Fruit fly (Drosophila melanogaster) whole organism, embryonic: ENCODE measurements around the gene DZIP1.
A peak's percentile ranks its signal among the peaks of the same experiment; 100 is the strongest.

ENCODE experiments used
- Asciz ChIP-seq: fragments of 200-800 bp; sonication (Bioruptor generic); optimal IDR thresholded peaks from 2 replicates; lab custom pipeline; 2017; ENCODE audit warnings: missing biosample characterization, mild to moderate bottlenecking, missing genetic modification characterization, missing genetic modification reagents
- Blimp-1 ChIP-seq: fragments of 200-800 bp; sonication (Bioruptor generic); optimal IDR thresholded peaks from 3 replicates; lab custom pipeline; 2018; ENCODE audit warnings: missing biosample characterization, missing genetic modification characterization, mild to moderate bottlenecking, moderate library complexity, missing genetic modification reagents
- BtbVII ChIP-seq: fragments of 200-800 bp; sonication (Bioruptor generic); optimal IDR thresholded peaks from 3 replicates; lab custom pipeline; 2017; ENCODE audit warnings: missing biosample characterization, mild to moderate bottlenecking, missing genetic modification characterization
- CG11247 ChIP-seq: fragments of 200-800 bp; sonication (Bioruptor generic); IDR thresholded peaks from 2 replicates; pipeline ENCODE4 v1.3.6; 2022; ENCODE audit warnings: missing biosample characterization, missing genetic modification characterization
- CG11456 ChIP-seq: fragments of 200-800 bp; sonication (Bioruptor generic); IDR thresholded peaks from 3 replicates; pipeline ENCODE4 v1.3.6; 2022; ENCODE audit warnings: missing biosample characterization, missing genetic modification characterization
- CG12071 ChIP-seq: fragments of 200-800 bp; sonication (Bioruptor generic); optimal IDR thresholded peaks from 3 replicates; lab custom pipeline; 2018; ENCODE audit warnings: missing biosample characterization, mild to moderate bottlenecking, missing genetic modification characterization
- CG12391 ChIP-seq: fragments of 200-800 bp; sonication (Bioruptor generic); optimal IDR thresholded peaks from 3 replicates; lab custom pipeline; 2018; ENCODE audit warnings: missing biosample characterization, mild to moderate bottlenecking, missing genetic modification characterization, moderate library complexity
- CG12769 ChIP-seq: fragments of 200-800 bp; sonication (Bioruptor generic); optimal IDR thresholded peaks from 2 replicates; lab custom pipeline; 2019; ENCODE audit warnings: missing biosample characterization, mild to moderate bottlenecking, missing genetic modification characterization, moderate library complexity
- CG14014 ChIP-seq: fragments of 200-800 bp; sonication (Bioruptor generic); IDR thresholded peaks from 2 replicates; pipeline ENCODE4 v1.3.6; 2022; ENCODE audit warnings: missing biosample characterization, missing genetic modification characterization
- CG14441 ChIP-seq: fragments of 200-800 bp; sonication (Bioruptor generic); IDR thresholded peaks from 2 replicates; pipeline ENCODE4 v1.3.6; 2022; ENCODE audit warnings: missing biosample characterization, missing genetic modification characterization
- CG15011 ChIP-seq: fragments of 200-800 bp; sonication (Bioruptor generic); optimal IDR thresholded peaks from 3 replicates; lab custom pipeline; 2018; ENCODE audit warnings: missing biosample characterization, mild to moderate bottlenecking, missing genetic modification characterization
- CG32532 ChIP-seq: fragments of 200-800 bp; sonication (Bioruptor generic); IDR thresholded peaks from 2 replicates; pipeline ENCODE4 v1.3.6; 2022; ENCODE audit warnings: missing biosample characterization, missing genetic modification characterization
- CG32772 ChIP-seq: fragments of 200-800 bp; sonication (Bioruptor generic); IDR thresholded peaks from 2 replicates; pipeline ENCODE4 v1.3.6; 2022; ENCODE audit warnings: missing biosample characterization, missing genetic modification characterization
- CG34376 ChIP-seq: fragments of 200-800 bp; sonication (Bioruptor generic); optimal IDR thresholded peaks from 2 replicates; lab custom pipeline; 2018; ENCODE audit warnings: missing biosample characterization, mild to moderate bottlenecking, missing genetic modification characterization
- CG3847 ChIP-seq: fragments of 200-800 bp; sonication (Bioruptor generic); IDR thresholded peaks from 2 replicates; pipeline ENCODE4 v1.3.6; 2022; ENCODE audit warnings: missing biosample characterization, missing genetic modification characterization
- CG4404 ChIP-seq: fragments of 200-800 bp; sonication (Bioruptor generic); IDR thresholded peaks from 2 replicates; pipeline ENCODE4 v1.3.6; 2022; ENCODE audit warnings: missing biosample characterization, missing genetic modification characterization
- CG5953 ChIP-seq: fragments of 200-800 bp; sonication (Bioruptor generic); IDR thresholded peaks from 2 replicates; pipeline ENCODE4 v1.3.6; 2022; ENCODE audit warnings: missing biosample characterization, missing genetic modification characterization
- CG6175 ChIP-seq: fragments of 200-800 bp; sonication (Bioruptor generic); IDR thresholded peaks from 3 replicates; pipeline ENCODE4 v1.3.6; 2022; ENCODE audit warnings: missing biosample characterization, missing genetic modification characterization
- CG8388 ChIP-seq: fragments of 200-800 bp; sonication (Bioruptor generic); optimal IDR thresholded peaks from 2 replicates; lab custom pipeline; 2019; ENCODE audit warnings: missing biosample characterization, mild to moderate bottlenecking, missing genetic modification characterization, moderate library complexity
- CG8924 ChIP-seq: fragments of 200-800 bp; optimal IDR thresholded peaks from 3 replicates; lab custom pipeline; 2019; ENCODE audit warnings: missing biosample characterization, mild to moderate bottlenecking, missing genetic modification characterization, moderate library complexity
- CrebB ChIP-seq: fragments of 200-800 bp; sonication (Bioruptor generic); optimal IDR thresholded peaks from 3 replicates; lab custom pipeline; 2018; ENCODE audit warnings: missing biosample characterization, mild to moderate bottlenecking, missing genetic modification characterization
- ERR ChIP-seq: fragments of 200-800 bp; sonication (Bioruptor generic); optimal IDR thresholded peaks from 2 replicates; lab custom pipeline; 2016; ENCODE audit warnings: missing biosample characterization, missing genetic modification characterization
- Fer1 ChIP-seq: fragments of 200-800 bp; sonication (Bioruptor generic); optimal IDR thresholded peaks from 2 replicates; lab custom pipeline; 2017; ENCODE audit warnings: missing biosample characterization, mild to moderate bottlenecking, missing genetic modification characterization
- GATAe ChIP-seq: fragments of 200-800 bp; sonication (Bioruptor generic); conservative IDR thresholded peaks from 2 replicates; pipeline ENCODE4 v1.3.6; 2022; ENCODE audit warnings: missing biosample characterization, missing genetic modification characterization
- Lim3 ChIP-seq: fragments of 200-800 bp; sonication (Bioruptor generic); IDR thresholded peaks from 2 replicates; pipeline ENCODE4 v1.3.6; 2022; ENCODE audit warnings: missing biosample characterization, missing genetic modification characterization
- Med ChIP-seq: fragments of 200-800 bp; sonication (Bioruptor generic); peaks from one replicate; lab custom pipeline; 2016; ENCODE audit warnings: missing biosample characterization, missing genetic modification characterization, mild to moderate bottlenecking, inconsistent platforms, moderate library complexity
- PHDP ChIP-seq: fragments of 200-800 bp; sonication (Bioruptor generic); optimal IDR thresholded peaks from 3 replicates; lab custom pipeline; 2018; ENCODE audit warnings: missing biosample characterization, mild to moderate bottlenecking, missing genetic modification characterization, moderate library complexity
- Sox102F ChIP-seq: fragments of 200-800 bp; sonication (Bioruptor generic); optimal IDR thresholded peaks from 2 replicates; lab custom pipeline; 2018; ENCODE audit warnings: missing biosample characterization, mild to moderate bottlenecking, missing genetic modification characterization, moderate library complexity
- Trl ChIP-seq, 3 experiments: fragments of >200 bp in 2 of 3; fragments of 200-800 bp in 1 of 3; sonication (Bioruptor generic) in 1 of 3; optimal IDR thresholded peaks; 2 replicates in 1 of 3; 3 replicates in 2 of 3; lab custom pipeline; 2016 to 2017; ENCODE audit warnings: missing biosample characterization in 1 of 3, missing genetic modification characterization in 1 of 3
- Usf ChIP-seq: fragments of 200-800 bp; sonication (Bioruptor generic); optimal IDR thresholded peaks from 2 replicates; lab custom pipeline; 2017; ENCODE audit warnings: missing genotype, missing biosample characterization, missing genetic modification characterization
- Xrp1 ChIP-seq: fragments of 200-800 bp; sonication (Bioruptor generic); IDR thresholded peaks from 2 replicates; pipeline ENCODE4 v1.3.6; 2022; ENCODE audit warnings: missing biosample characterization, missing genetic modification characterization
- bbx ChIP-seq: fragments of 200-800 bp; sonication (Bioruptor generic); IDR thresholded peaks from 2 replicates; pipeline ENCODE4 v1.3.6; 2022; ENCODE audit warnings: missing biosample characterization, missing genetic modification characterization; ENCODE audit not compliant: partially characterized antibody
- danr ChIP-seq: fragments of 200-800 bp; sonication (Bioruptor generic); IDR thresholded peaks from 2 replicates; pipeline ENCODE4 v1.3.6; 2022; ENCODE audit warnings: missing biosample characterization, missing genetic modification characterization
- dmrt11E ChIP-seq: fragments of 200-800 bp; sonication (Bioruptor generic); optimal IDR thresholded peaks from 3 replicates; lab custom pipeline; 2018; ENCODE audit warnings: missing biosample characterization, mild to moderate bottlenecking, missing genetic modification characterization, moderate library complexity
- dysf ChIP-seq: fragments of 200-800 bp; sonication (Bioruptor generic); IDR thresholded peaks from 3 replicates; pipeline ENCODE4 v1.3.6; 2022; ENCODE audit warnings: missing biosample characterization, missing genetic modification characterization
- fd96Cb ChIP-seq: fragments of 200-800 bp; sonication (Bioruptor generic); optimal IDR thresholded peaks from 2 replicates; lab custom pipeline; 2018; ENCODE audit warnings: missing biosample characterization, mild to moderate bottlenecking, missing genetic modification characterization, moderate library complexity
- hkb ChIP-seq, 2 experiments: fragments of 200-800 bp in 1 of 2; fragments of >200 bp in 1 of 2; sonication (Bioruptor generic) in 1 of 2; IDR thresholded peaks in 1 of 2; optimal IDR thresholded peaks in 1 of 2; 2 replicates each; pipeline versions ENCODE4 v1.3.6 to Lab custom; 2017 to 2022; ENCODE audit warnings: missing biosample characterization in 1 of 2, missing genetic modification characterization in 1 of 2
- ind ChIP-seq: fragments of 200-800 bp; sonication (Bioruptor generic); optimal IDR thresholded peaks from 3 replicates; lab custom pipeline; 2016; ENCODE audit warnings: missing biosample characterization, missing genetic modification characterization
- kah ChIP-seq: fragments of 200-800 bp; sonication (Bioruptor generic); optimal IDR thresholded peaks from 2 replicates; lab custom pipeline; 2018; ENCODE audit warnings: missing biosample characterization, mild to moderate bottlenecking, missing genetic modification characterization
- oc ChIP-seq: fragments of 200-800 bp; sonication (Bioruptor generic); optimal IDR thresholded peaks from 2 replicates; lab custom pipeline; 2018; ENCODE audit warnings: missing biosample characterization, mild to moderate bottlenecking, missing genetic modification characterization, moderate library complexity
- odd ChIP-seq: fragments of 200-800 bp; sonication (Bioruptor generic); optimal IDR thresholded peaks from 2 replicates; lab custom pipeline; 2017; ENCODE audit warnings: missing biosample characterization, mild to moderate bottlenecking, missing genetic modification characterization
- otp ChIP-seq: fragments of 200-800 bp; sonication (Bioruptor generic); IDR thresholded peaks from 3 replicates; pipeline ENCODE4, ENCODE4 v1.3.6; 2022; ENCODE audit warnings: missing biosample characterization, missing genetic modification characterization
- pfk ChIP-seq: fragments of 200-800 bp; sonication (Bioruptor generic); optimal IDR thresholded peaks from 2 replicates; lab custom pipeline; 2018; ENCODE audit warnings: missing biosample characterization, mild to moderate bottlenecking, missing genetic modification characterization, moderate library complexity
- prd ChIP-seq, 3 experiments: fragments of >200 bp in 2 of 3; fragments of 200-800 bp in 1 of 3; sonication (Bioruptor generic) in 1 of 3; optimal IDR thresholded peaks in 2 of 3; IDR thresholded peaks in 1 of 3; 2 replicates in 2 of 3; 3 replicates in 1 of 3; pipeline versions ENCODE4 v1.3.6 to Lab custom; 2017 to 2022; ENCODE audit warnings: missing biosample characterization in 1 of 3, missing genetic modification characterization in 1 of 3
- so ChIP-seq: fragments of 200-800 bp; sonication (Bioruptor generic); IDR thresholded peaks from 3 replicates; pipeline ENCODE4 v1.3.6; 2022; ENCODE audit warnings: missing biosample characterization, missing genetic modification characterization
- unpg ChIP-seq: fragments of 200-800 bp; sonication (Bioruptor generic); optimal IDR thresholded peaks from 3 replicates; lab custom pipeline; 2018; ENCODE audit warnings: missing biosample characterization, mild to moderate bottlenecking, missing genetic modification characterization, moderate library complexity
- usp ChIP-seq: fragments of >200 bp; optimal IDR thresholded peaks from 2 replicates; lab custom pipeline; 2017; ENCODE audit warnings: missing biosample characterization, missing genetic modification characterization
- zfh1 ChIP-seq: fragments of 200-800 bp; sonication (Bioruptor generic); IDR thresholded peaks from 3 replicates; pipeline ENCODE4 v1.3.6; 2022; ENCODE audit warnings: missing biosample characterization, missing genetic modification characterization

The DZIP1 gene

dm6 chr3R:24544388-24544787 is 29.3 kb downstream of the DZIP1 start, which contains the start of gene Esyt2 (continued):
- no peak for TF ChIP-seq GATAe (GFP tag; lab: Robert Waterston, UW)
- TF ChIP-seq CG5953 (GFP tag; lab: Robert Waterston, UW): 0 out of 2 replicates have a peak, but pooled peaks have one; percentile 22
- TF ChIP-seq pfk (GFP tag; lab: Kevin White, UChicago): no peak
- peak; percentile 23; the same call in 1 of the 2 replicates for TF ChIP-seq Xrp1 (GFP tag; lab: Robert Waterston, UW)
- peak; percentile 46 for TF ChIP-seq Fer1
- peak; percentile 55 for TF ChIP-seq Sox102F
- TF ChIP-seq CG11456 (GFP tag; lab: Robert Waterston, UW): peak; percentile 53; the same call in 2 of the 3 replicates
- peak; percentile 6; the same call in 1 of the 3 replicates for TF ChIP-seq zfh1 (GFP tag; lab: Robert Waterston, UW)
- TF ChIP-seq CG32772 (GFP tag; lab: Robert Waterston, UW): peak; percentile 31; the same call in 1 of the 2 replicates
- TF ChIP-seq CG12769 (tag; lab: Kevin White, UChicago): peak; percentile 37
- peak; percentile 15; the same call in 1 of the 2 replicates for TF ChIP-seq CG4404 (GFP tag; lab: Robert Waterston, UW)
- TF ChIP-seq odd (GFP tag; lab: Kevin White, UChicago): no peak
- peak; percentile 60; the same call in 1 of the 3 replicates for TF ChIP-seq dysf
- peak; percentile 38 for TF ChIP-seq CG12391 (tag; lab: Kevin White, UChicago)
- TF ChIP-seq Asciz (GFP tag; lab: Kevin White, UChicago): peak; percentile 4
- peak; percentile 3 for TF ChIP-seq fd96Cb (tag; lab: Kevin White, UChicago)
- no peak for TF ChIP-seq hkb (optimal IDR thresholded peaks at IDR 0.05; lab: Kevin White, UChicago)
- peak; percentile 81 for TF ChIP-seq hkb (GFP tag; IDR thresholded peaks at IDR 0.05; lab: Robert Waterston, UW)
- TF ChIP-seq CG3847: peak; percentile 14; the same call in 1 of the 2 replicates
- TF ChIP-seq CG32532 (GFP tag; lab: Robert Waterston, UW): peak; percentile 74
- no peak for TF ChIP-seq prd (optimal IDR thresholded peaks at IDR 0.05; lab: Kevin White, UChicago)
- TF ChIP-seq prd (GFP tag; IDR thresholded peaks at IDR 0.05; lab: Robert Waterston, UW): peak; percentile 27; the same call in 1 of the 3 replicates
- peak; percentile 55; the same call in 2 of the 3 replicates for TF ChIP-seq so
- TF ChIP-seq CG14014: peak; percentile 28; the same call in 1 of the 2 replicates
- TF ChIP-seq CG11247: 0 out of 2 replicates have a peak, but pooled peaks have one; percentile 36
- no peak for TF ChIP-seq usp
- TF ChIP-seq Med (GFP tag; lab: Kevin White, UChicago): peak; percentile 79
- no peak for TF ChIP-seq danr (GFP tag; lab: Robert Waterston, UW)
- no peak for TF ChIP-seq ERR (GFP tag; lab: Kevin White, UChicago)
- peak; percentile 53 for TF ChIP-seq CG14441 (GFP tag; lab: Robert Waterston, UW)
- no peak for TF ChIP-seq BtbVII (GFP tag; lab: Kevin White, UChicago)
- no peak for TF ChIP-seq Lim3 (GFP tag; lab: Robert Waterston, UW)
- TF ChIP-seq CG12071: peak; percentile 33
- peak; percentile 27 for TF ChIP-seq Blimp-1
- peak; percentile 8 for TF ChIP-seq PHDP
- peak; percentile 27 for TF ChIP-seq ind (GFP tag; lab: Kevin White, UChicago)
- peak; percentile 17 for TF ChIP-seq CG15011 (GFP tag; lab: Kevin White, UChicago)
- peak; percentile 23 for TF ChIP-seq CG8924
- TF ChIP-seq kah (GFP tag; lab: Kevin White, UChicago): peak; percentile 65
- no peak for TF ChIP-seq dmrt11E (tag; lab: Kevin White, UChicago)
- no peak for TF ChIP-seq CG34376 (GFP tag; lab: Kevin White, UChicago)
- no peak for TF ChIP-seq CrebB (tag; lab: Kevin White, UChicago)
- TF ChIP-seq otp: no peak
- peak; percentile 55 for TF ChIP-seq unpg (GFP tag; lab: Kevin White, UChicago)
- peak; percentile 11 for TF ChIP-seq Usf (GFP tag; lab: Kevin White, UChicago)
- no peak for TF ChIP-seq CG6175
- peak; percentile 20; the same call in 1 of the 2 replicates for TF ChIP-seq bbx (GFP tag; lab: Robert Waterston, UW)
- no peak for TF ChIP-seq oc (tag; lab: Kevin White, UChicago)
- peak; percentile 15 for TF ChIP-seq CG8388 (GFP tag; lab: Kevin White, UChicago)
- TF ChIP-seq Trl (optimal IDR thresholded peaks at IDR 0.05; lab: Kevin White, UChicago): peak; percentile 38 to 42
- no peak for TF ChIP-seq Trl (GFP tag; optimal IDR thresholded peaks at IDR 0.05; lab: Kevin White, UChicago)
